Worm (Caenorhabditis elegans): ENCODE results near the gene gly-12.

gly-12 gene

ce11 chrX:7445734-7446133 lies 39.9 kb upstream of the gly-12 start:
- TF ChIP-seq ccch-3 (GFP tag; optimal IDR thresholded peaks at IDR 0.05) (no peak), somi-1 (GFP tag; optimal IDR thresholded peaks at IDR 0.05) (no peak), ets-4 (GFP tag; optimal IDR thresholded peaks at IDR 0.05) (no peak), cebp-1 (GFP tag; IDR thresholded peaks at IDR 0.05) (no peak), cebp-1 (tag; optimal IDR thresholded peaks at IDR 0.05) (peak; percentile 30), cebp-2 (GFP tag; IDR thresholded peaks at IDR 0.05) (no peak), unc-62 (GFP tag; optimal IDR thresholded peaks at IDR 0.05) (peak; percentile 10), repo-1 (tag; optimal IDR thresholded peaks at IDR 0.05) (no peak), let-607 (tag; optimal IDR thresholded peaks at IDR 0.05) (peak in 1 of 2 experiments; percentile 8), nhr-80 (tag; optimal IDR thresholded peaks at IDR 0.05) (peak; percentile 85), ztf-25 (GFP tag; IDR thresholded peaks at IDR 0.05) (no peak)

ce11 chrX:7446485-7446884 lies 39.2 kb upstream of the gly-12 start:
- TF ChIP-seq ceh-91 (GFP tag; IDR thresholded peaks at IDR 0.05) (no peak), bed-2 (GFP tag; IDR thresholded peaks at IDR 0.05) (no peak), nhr-80 (tag; optimal IDR thresholded peaks at IDR 0.05) (no peak), gei-17 (GFP tag; optimal IDR thresholded peaks at IDR 0.05) (no peak), die-1 (tag; optimal IDR thresholded peaks at IDR 0.05) (no peak), mxl-1 (tag; optimal IDR thresholded peaks at IDR 0.05) (no peak), ccch-3 (GFP tag; optimal IDR thresholded peaks at IDR 0.05) (no peak), attf-3 (GFP tag; conservative IDR thresholded peaks at IDR 0.05) (no peak), nhr-179 (tag; optimal IDR thresholded peaks at IDR 0.05) (no peak), rpc-1 (optimal IDR thresholded peaks at IDR 0.05) (no peak), rpc-1 (tag; optimal IDR thresholded peaks at IDR 0.05) (no peak), Y56A3A.18 (GFP tag; IDR thresholded peaks at IDR 0.05) (no peak), tbp1 (GFP tag; optimal IDR thresholded peaks at IDR 0.05) (no peak), egrh-3 (GFP tag; IDR thresholded peaks at IDR 0.05) (no peak), pbrm-1 (GFP tag; IDR thresholded peaks at IDR 0.05) (no peak), F57A8.1 (GFP tag; optimal IDR thresholded peaks at IDR 0.05) (no peak)

- TF ChIP-seq sdz-38 (tag; optimal IDR thresholded peaks at IDR 0.05) (no peak), ztf-6 (GFP tag; IDR thresholded peaks at IDR 0.05) (no peak), F33H1.4 (GFP tag; IDR thresholded peaks at IDR 0.05) (no peak), let-526 (GFP tag; IDR thresholded peaks at IDR 0.05) (no peak), tbp1 (GFP tag; optimal IDR thresholded peaks at IDR 0.05) (no peak), F23B12.7 (tag; optimal IDR thresholded peaks at IDR 0.05; ENCODE audit: insufficient read depth) (no peak), ztf-26 (tag; optimal IDR thresholded peaks at IDR 0.05) (no peak), hmg-1.2 (GFP tag; IDR thresholded peaks at IDR 0.05) (no peak)
Measured at ce11 chrX:7447340-7447739, 38.3 kb upstream of the gly-12 start.

- TF ChIP-seq madf-8 (GFP tag; conservative IDR thresholded peaks at IDR 0.05) (no peak), F33H1.4 (GFP tag; IDR thresholded peaks at IDR 0.05) (no peak), tbp1 (GFP tag; optimal IDR thresholded peaks at IDR 0.05) (no peak)
Measured at ce11 chrX:7452606-7453005, 33.1 kb upstream of the gly-12 start.

ce11 chrX:7455960-7456359 lies 29.7 kb upstream of the gly-12 start:
- no peak for TF ChIP-seq Y56A3A.18 (GFP tag; IDR thresholded peaks at IDR 0.05)
- TF ChIP-seq bed-2 (GFP tag; IDR thresholded peaks at IDR 0.05) = no peak
- no peak for TF ChIP-seq tbp1 (GFP tag; optimal IDR thresholded peaks at IDR 0.05)
- TF ChIP-seq Y95B8A.8 (GFP tag; IDR thresholded peaks at IDR 0.05) = no peak
- TF ChIP-seq ceh-79 (tag; optimal IDR thresholded peaks at IDR 0.05) = no peak

Data from whole organism, young adult.